Fruit fly (Drosophila melanogaster) whole organism, adult: Measurements from ENCODE around the gene CG12204.

Source experiments
- CG7045 ChIP-seq: fragments of 200-800 bp; sonication (Bioruptor generic); optimal IDR thresholded peaks from 2 replicates; lab custom pipeline; 2017; ENCODE audit warnings: missing biosample characterization, mild to moderate bottlenecking, missing genetic modification characterization
- Clk ChIP-seq: fragments of 200-800 bp; sonication (Bioruptor generic); optimal IDR thresholded peaks from 2 replicates; lab custom pipeline; 2017; ENCODE audit warnings: missing biosample characterization, missing genetic modification characterization

DNA sequence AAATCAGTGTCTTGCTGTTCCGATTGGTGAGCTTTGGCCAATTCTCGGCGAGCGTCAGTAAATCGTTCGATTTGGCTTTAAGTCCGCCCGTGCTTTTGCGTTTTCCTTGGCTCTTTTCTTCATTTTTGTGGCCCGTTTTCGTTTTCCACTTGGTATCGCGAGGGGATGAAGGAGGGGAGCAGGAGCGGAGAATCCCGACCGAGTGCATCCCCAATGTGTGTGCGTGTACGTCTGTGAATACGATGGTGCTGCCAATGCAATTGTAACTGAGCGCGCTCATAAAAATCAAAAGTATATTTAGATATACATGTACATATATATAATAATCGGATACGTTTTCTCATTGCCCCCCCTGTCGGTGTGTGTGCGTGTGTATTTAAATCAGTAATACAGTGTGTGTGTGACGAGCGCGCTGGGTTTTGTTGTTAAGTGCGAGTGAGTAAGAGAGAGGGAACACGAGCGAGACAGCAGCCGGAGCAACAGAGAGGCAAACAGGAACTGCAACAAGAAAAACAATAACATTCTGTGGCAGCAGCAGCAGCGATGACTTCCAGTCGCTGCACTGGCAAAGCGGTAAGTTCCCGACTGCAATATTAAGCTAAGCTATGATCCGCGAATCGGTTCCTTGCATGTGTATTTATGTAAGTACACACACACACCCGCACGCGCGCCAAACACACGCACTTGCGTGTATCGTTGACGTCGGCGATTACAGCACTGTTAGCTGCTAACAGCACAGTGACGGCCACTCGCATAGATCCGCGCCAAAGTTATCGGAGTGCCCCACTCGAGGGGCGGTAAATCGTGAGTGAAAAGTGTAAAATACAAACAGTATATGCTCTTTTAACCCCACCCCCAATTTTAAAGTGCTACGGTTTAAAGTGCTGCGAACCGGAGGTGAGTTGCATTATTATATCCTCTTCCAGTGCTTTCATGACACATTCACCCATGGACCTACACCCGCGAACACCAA is 1.7 kb upstream of the CG12204 start:
- TF ChIP-seq CG7045 (GFP tag; lab: Kevin White, UChicago) (no peak), Clk (GFP tag; lab: Kevin White, UChicago) (no peak)
